Worm (Caenorhabditis elegans) whole organism, L3 larva: Measurements from ENCODE around the gene ugt-20.

ENCODE experiments used
- fkh-10 ChIP-seq: sonication (generic microtip); optimal IDR thresholded peaks from 2 replicates; lab custom pipeline; 2017; ENCODE audit warnings: missing biosample characterization, missing genetic modification reagents, missing genetic modification characterization
- fos-1 ChIP-seq: fragments of 150-350 bp; optimal IDR thresholded peaks from 2 replicates; lab custom pipeline; 2014; ENCODE audit warnings: missing biosample characterization, missing genetic modification characterization
- jun-1 ChIP-seq: fragments of 150-350 bp; optimal IDR thresholded peaks from 2 replicates; lab custom pipeline; 2014; ENCODE audit warnings: missing biosample characterization, missing genetic modification reagents, missing genetic modification characterization
- nhr-25 ChIP-seq: sonication (generic microtip); optimal IDR thresholded peaks from 2 replicates; lab custom pipeline; 2017; ENCODE audit warnings: missing biosample characterization, missing genetic modification characterization
- nhr-28 ChIP-seq: fragments of 150-350 bp; optimal IDR thresholded peaks from 2 replicates; lab custom pipeline; 2014; ENCODE audit warnings: missing biosample characterization, missing genetic modification characterization
- tbx-2 ChIP-seq: sonication (generic microtip); optimal IDR thresholded peaks from 2 replicates; lab custom pipeline; 2016; ENCODE audit warnings: mild to moderate bottlenecking, missing genetic modification characterization, missing compliant biosample characterization

DNA sequence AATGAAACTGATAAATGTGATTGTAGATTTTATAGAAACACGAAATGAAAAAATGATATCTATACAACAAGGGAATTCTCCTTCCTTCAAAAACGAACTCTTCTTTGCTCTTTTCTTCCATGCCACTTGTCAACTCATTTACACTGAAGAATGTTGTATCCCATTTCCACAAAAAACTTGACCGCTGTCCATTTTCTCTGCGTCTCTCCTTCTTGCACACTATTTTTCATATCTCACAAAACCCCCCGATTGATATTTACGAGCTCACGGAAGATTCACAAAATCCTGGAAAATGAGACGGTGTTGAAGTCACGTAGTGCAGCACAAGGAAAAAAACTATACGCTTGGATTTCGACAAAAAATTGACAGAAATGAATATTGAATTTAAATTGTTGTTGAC is 48.3 kb downstream of the ugt-20 start:
- no peak for TF ChIP-seq fos-1 (tag; lab: Kevin White, UChicago)
- TF ChIP-seq nhr-25 (tag; lab: Kevin White, UChicago) = no peak
- TF ChIP-seq nhr-28 (tag; lab: Kevin White, UChicago) = no peak
- TF ChIP-seq jun-1 (tag; lab: Kevin White, UChicago) = no peak
- TF ChIP-seq tbx-2 (tag; lab: Kevin White, UChicago) = no peak
- TF ChIP-seq fkh-10 (GFP tag; lab: Kevin White, UChicago) = no peak
